Worm (Caenorhabditis elegans): ENCODE results near the gene F07G11.2.

ce11 chrV:7297263-7297662 lies 7.3 kb upstream of the F07G11.2 start, which contains the start of gene srj-32:
- TF ChIP-seq sox-4 (tag; optimal IDR thresholded peaks at IDR 0.05) (no peak), unc-3 (GFP tag; conservative IDR thresholded peaks at IDR 0.05) (no peak), unc-3 (tag; optimal IDR thresholded peaks at IDR 0.05) (no peak), ceh-22 (tag; optimal IDR thresholded peaks at IDR 0.05) (no peak), T23F11.4 (GFP tag; optimal IDR thresholded peaks at IDR 0.05) (no peak)
